Fruit fly (Drosophila melanogaster): ENCODE results near the gene CG5157.

Gene CG5157

DNA sequence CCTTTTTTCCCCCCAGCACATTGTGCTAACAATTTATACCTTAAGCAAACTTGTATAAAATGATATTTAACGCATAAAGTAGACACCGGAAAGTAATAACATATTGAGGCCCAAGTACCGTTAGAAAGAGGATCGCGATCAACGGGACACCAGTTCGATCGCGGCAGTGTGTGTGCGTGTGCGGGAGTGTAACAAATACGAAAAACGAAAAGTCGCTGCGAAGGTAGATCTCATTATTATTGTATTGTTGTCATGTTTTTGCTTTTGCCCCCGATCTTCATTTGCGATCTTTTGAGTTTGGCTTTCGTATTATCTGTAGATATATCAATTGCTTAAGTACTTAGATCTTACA is 5.6 kb downstream of the CG5157 start:
- no peak for TF ChIP-seq EcR (GFP tag; optimal IDR thresholded peaks at IDR 0.05)
- TF ChIP-seq Dll (optimal IDR thresholded peaks at IDR 0.05): no peak
- no peak for TF ChIP-seq psq (optimal IDR thresholded peaks at IDR 0.05)
- no peak for TF ChIP-seq usp (GFP tag; optimal IDR thresholded peaks at IDR 0.05)
- no peak for TF ChIP-seq CG8478 (optimal IDR thresholded peaks at IDR 0.05)
- TF ChIP-seq pan (optimal IDR thresholded peaks at IDR 0.05): no peak

DNA sequence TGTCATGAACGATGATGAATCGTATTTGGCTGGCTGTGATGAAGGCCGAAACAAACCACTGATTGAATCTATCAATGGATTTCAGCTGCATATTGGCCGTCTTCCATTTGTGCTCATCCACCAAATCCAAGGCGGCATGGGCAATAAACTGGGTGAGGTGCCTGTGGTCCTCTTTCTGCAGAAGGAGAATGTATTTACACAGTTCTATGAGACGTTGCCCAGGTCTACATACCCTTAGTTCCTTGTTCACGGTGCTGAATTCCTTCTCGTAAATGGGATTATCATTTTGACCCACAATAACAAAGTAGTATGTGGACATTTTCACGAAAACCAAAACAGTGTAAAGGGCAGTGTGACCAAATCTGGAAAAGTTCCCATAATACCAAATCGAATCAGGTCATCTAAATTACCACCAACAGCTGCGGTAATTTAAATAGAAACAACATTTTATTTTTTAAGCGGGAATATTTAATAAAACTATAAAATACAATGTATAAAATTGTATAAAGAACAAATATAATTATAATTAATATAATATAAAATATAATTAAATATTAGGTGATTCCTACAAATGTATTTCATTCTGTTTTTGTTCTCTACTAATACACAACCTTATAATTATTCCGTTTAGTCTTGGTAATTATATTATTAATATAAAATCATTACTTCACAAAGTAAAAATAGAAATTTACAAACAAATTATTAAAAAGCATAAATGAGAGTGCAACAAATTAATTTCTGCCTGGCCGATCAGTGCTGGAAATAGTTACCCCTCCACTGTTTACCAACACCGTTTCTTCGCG is 6.2 kb downstream of the CG5157 start, which contains the start of the genes Trs20 and elg1:
Gene Trs20, minus strand, starts transcription at position 369 of the 803 bp plus-strand sequence.
Gene elg1, plus strand, starts transcription at position 765 of the 803 bp plus-strand sequence.
- TF ChIP-seq psq (optimal IDR thresholded peaks at IDR 0.05): no peak
- no peak for TF ChIP-seq usp (GFP tag; optimal IDR thresholded peaks at IDR 0.05)
- TF ChIP-seq pan (optimal IDR thresholded peaks at IDR 0.05): no peak
- no peak for TF ChIP-seq CG8478 (optimal IDR thresholded peaks at IDR 0.05)
- TF ChIP-seq EcR (GFP tag; optimal IDR thresholded peaks at IDR 0.05): no peak
- no peak for TF ChIP-seq Dll (optimal IDR thresholded peaks at IDR 0.05)

DNA sequence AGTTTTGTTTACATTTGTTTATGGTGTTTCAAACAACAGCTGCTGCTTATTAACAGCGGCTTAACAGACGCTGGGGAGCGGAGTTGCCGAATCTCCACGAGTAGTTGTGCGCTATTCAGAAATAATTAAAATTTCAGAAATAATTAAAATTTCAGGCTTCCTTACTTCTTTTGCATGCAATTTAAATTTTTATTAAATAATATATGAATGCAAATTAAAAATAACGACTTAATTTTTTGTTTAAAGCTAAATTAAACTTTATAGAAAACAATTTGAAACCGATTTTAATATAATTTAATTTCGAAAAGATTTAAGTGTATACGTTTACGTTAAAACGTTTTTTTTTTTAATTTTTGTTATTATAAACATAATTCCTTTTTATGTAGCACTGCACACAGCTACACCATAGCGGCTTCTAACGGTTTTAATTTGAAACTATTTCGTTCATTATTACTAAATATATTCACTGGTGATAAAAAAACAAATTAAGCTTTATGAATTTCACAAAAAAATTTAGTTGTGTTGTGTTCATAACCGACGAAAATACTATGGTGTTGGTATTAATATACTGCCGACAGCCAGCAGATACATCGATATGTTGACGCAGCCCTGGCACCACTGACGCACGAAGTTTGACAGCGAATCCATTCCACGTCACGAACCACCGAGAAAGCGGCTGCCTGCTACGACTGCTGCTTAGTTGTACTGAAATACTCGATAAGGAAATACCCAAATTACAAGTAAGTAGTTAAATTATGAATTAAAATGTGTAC is 8.5 kb downstream of the CG5157 start, which contains the start of gene SsRbeta:
Gene SsRbeta, plus strand, starts transcription at position 645 of the 773 bp plus-strand sequence.
- no peak for TF ChIP-seq CG8478 (optimal IDR thresholded peaks at IDR 0.05)
- no peak for TF ChIP-seq EcR (GFP tag; optimal IDR thresholded peaks at IDR 0.05)
- TF ChIP-seq usp (GFP tag; optimal IDR thresholded peaks at IDR 0.05): no peak
- TF ChIP-seq pan (optimal IDR thresholded peaks at IDR 0.05): no peak
- TF ChIP-seq Dll (optimal IDR thresholded peaks at IDR 0.05): no peak
- TF ChIP-seq psq (optimal IDR thresholded peaks at IDR 0.05): no peak

DNA sequence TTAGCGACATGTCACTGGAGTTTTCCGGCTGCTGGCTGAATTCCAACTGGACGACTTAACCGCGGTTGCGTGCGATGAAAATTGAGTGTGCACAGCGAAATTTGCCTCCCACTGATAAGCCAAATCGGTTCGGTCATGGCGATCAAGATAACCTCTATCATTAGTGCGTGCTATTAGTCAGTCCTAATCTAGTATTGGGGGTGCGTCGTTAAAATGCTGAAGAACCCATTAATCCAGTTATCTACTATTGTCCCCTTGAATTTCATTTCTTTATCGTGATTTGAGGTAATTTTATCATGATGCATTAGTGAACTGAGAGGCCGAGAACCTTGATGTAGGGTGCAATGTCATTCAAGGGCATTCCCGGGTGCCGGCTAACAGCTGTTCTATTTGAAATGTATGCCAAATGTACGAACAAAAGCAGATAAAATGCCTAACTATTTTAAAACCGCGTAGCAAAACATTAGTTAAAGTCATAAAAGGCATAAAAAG is 9.2 kb downstream of the CG5157 start, which contains the start of gene Pgm1:
Gene Pgm1, minus strand, starts transcription at position 51 of the 492 bp plus-strand sequence.
- TF ChIP-seq Dll (optimal IDR thresholded peaks at IDR 0.05): no peak
- TF ChIP-seq CG8478 (optimal IDR thresholded peaks at IDR 0.05): no peak
- TF ChIP-seq usp (GFP tag; optimal IDR thresholded peaks at IDR 0.05): no peak
- TF ChIP-seq pan (optimal IDR thresholded peaks at IDR 0.05): no peak
- no peak for TF ChIP-seq EcR (GFP tag; optimal IDR thresholded peaks at IDR 0.05)
- no peak for TF ChIP-seq psq (optimal IDR thresholded peaks at IDR 0.05)

dm6 chr3L:16121791-16122190 is 15.9 kb downstream of the CG5157 start, which contains the start of gene Strump:
Strump (plus strand) TSS chr3L:16122002.
- no peak for TF ChIP-seq usp (GFP tag; optimal IDR thresholded peaks at IDR 0.05)
- no peak for TF ChIP-seq Dll (optimal IDR thresholded peaks at IDR 0.05)
- TF ChIP-seq psq (optimal IDR thresholded peaks at IDR 0.05): no peak
- TF ChIP-seq EcR (GFP tag; optimal IDR thresholded peaks at IDR 0.05): no peak
- no peak for TF ChIP-seq pan (optimal IDR thresholded peaks at IDR 0.05)
- no peak for TF ChIP-seq CG8478 (optimal IDR thresholded peaks at IDR 0.05)

- TF ChIP-seq EcR (GFP tag; optimal IDR thresholded peaks at IDR 0.05): no peak
- TF ChIP-seq pan (optimal IDR thresholded peaks at IDR 0.05): no peak
- TF ChIP-seq Dll (optimal IDR thresholded peaks at IDR 0.05): no peak
- no peak for TF ChIP-seq psq (optimal IDR thresholded peaks at IDR 0.05)
- TF ChIP-seq usp (GFP tag; optimal IDR thresholded peaks at IDR 0.05): no peak
- TF ChIP-seq CG8478 (optimal IDR thresholded peaks at IDR 0.05): no peak
These were observed 23.9 kb downstream of the CG5157 start for dm6 chr3L:16113607-16114337.

DNA sequence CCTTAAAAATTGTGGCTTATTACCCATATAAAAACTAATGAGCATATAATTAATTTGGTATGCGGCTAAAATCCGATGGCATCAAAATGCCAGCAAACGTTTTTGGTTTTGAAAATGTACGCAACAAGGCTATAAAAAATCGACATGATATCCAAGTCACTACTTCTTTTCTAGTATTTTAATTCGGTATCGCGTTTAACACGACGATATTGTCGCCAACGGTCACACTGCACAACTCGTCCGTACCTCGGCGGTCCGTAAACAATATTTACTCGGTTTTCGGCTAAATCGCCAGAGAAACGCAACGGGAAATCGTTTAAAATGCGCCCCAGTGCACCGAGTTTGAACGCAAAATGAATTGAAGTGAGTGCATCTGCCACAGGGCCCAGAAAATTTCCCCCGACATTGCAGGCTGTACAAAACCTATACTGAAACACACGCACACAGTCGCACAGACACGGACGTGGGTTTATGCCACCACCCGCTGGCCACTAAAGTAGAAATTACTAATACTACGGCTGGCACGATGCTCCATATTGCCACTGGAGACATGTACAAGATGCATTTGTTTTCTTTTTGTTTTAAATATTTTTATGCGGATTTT is 24.6 kb downstream of the CG5157 start, which contains the start of gene Taf4:
Gene Taf4, plus strand, starts transcription at position 210 of the 604 bp plus-strand sequence.
- no peak for TF ChIP-seq EcR (GFP tag; optimal IDR thresholded peaks at IDR 0.05)
- TF ChIP-seq Dll (optimal IDR thresholded peaks at IDR 0.05): no peak
- no peak for TF ChIP-seq psq (optimal IDR thresholded peaks at IDR 0.05)
- no peak for TF ChIP-seq CG8478 (optimal IDR thresholded peaks at IDR 0.05)
- TF ChIP-seq pan (optimal IDR thresholded peaks at IDR 0.05): no peak
- no peak for TF ChIP-seq usp (GFP tag; optimal IDR thresholded peaks at IDR 0.05)

- TF ChIP-seq CG8478 (optimal IDR thresholded peaks at IDR 0.05): no peak
- TF ChIP-seq pan (optimal IDR thresholded peaks at IDR 0.05): no peak
- no peak for TF ChIP-seq psq (optimal IDR thresholded peaks at IDR 0.05)
- TF ChIP-seq Dll (optimal IDR thresholded peaks at IDR 0.05): no peak
- no peak for TF ChIP-seq EcR (GFP tag; optimal IDR thresholded peaks at IDR 0.05)
- no peak for TF ChIP-seq usp (GFP tag; optimal IDR thresholded peaks at IDR 0.05)
These were observed 25.4 kb downstream of the CG5157 start, which contains the start of gene Zn72D for dm6 chr3L:16112069-16112820. Zn72D (minus strand) TSS chr3L:16112626.

DNA sequence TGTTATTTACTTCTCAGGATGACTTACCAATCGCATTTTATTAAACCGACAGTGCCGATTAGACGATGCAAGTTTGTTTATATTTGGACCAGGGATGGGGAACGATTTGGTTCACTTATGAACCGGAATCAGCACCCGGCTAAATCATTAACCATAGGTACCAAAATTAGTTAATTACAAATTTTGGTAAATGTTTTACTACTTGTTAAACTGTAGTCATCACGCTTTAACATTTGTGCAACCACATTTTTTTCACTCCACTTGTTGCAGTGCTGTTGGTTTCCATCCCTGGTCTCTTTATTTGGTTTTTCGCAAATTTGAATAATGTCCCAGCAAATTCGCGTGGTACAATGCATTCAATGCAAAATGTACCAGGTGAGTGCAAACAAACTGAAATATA is 32.2 kb downstream of the CG5157 start, which contains the start of the genes IntS9 and CG43295:
Gene IntS9, minus strand, starts transcription at position 100 of the 400 bp plus-strand sequence.
Gene CG43295, plus strand, starts transcription at position 325 of the 400 bp plus-strand sequence.
- TF ChIP-seq pan (optimal IDR thresholded peaks at IDR 0.05) (no peak), Dll (optimal IDR thresholded peaks at IDR 0.05) (no peak), CG8478 (optimal IDR thresholded peaks at IDR 0.05) (no peak), EcR (GFP tag; optimal IDR thresholded peaks at IDR 0.05) (no peak), psq (optimal IDR thresholded peaks at IDR 0.05) (no peak), usp (GFP tag; optimal IDR thresholded peaks at IDR 0.05) (no peak)

DNA sequence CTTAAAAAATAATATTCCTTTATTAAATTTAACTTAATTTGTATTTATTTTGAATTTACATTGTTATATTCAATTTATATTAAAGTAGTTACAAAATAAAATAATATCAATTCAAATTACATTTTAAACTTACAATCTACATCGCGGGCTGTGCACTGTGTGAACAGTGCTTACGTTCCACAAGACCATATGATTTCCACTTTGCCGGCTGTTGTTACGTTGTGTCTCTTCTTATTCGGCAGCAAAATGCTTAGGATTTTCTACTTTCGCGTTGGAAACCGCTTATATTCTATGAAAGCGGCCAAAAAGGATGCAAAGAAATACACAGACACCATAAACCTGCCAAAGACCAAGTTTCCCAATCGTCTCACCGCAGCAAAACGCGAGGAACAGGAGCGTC is 37.6 kb downstream of the CG5157 start, which contains the start of gene IleRS-m:
Gene IleRS-m, plus strand, starts transcription at position 222 of the 400 bp plus-strand sequence.
- TF ChIP-seq Dll (optimal IDR thresholded peaks at IDR 0.05) (no peak), CG8478 (optimal IDR thresholded peaks at IDR 0.05) (no peak), psq (optimal IDR thresholded peaks at IDR 0.05) (no peak), EcR (GFP tag; optimal IDR thresholded peaks at IDR 0.05) (no peak)

Data from whole organism.